Worm (Caenorhabditis elegans) whole organism, midembryonic: Measurements from ENCODE around the gene vps-33.2.

Experiments
- T22C8.4 ChIP-seq: fragments of 200-800 bp; sonication (Bioruptor generic); IDR thresholded peaks from 2 replicates; pipeline ENCODE4 v1.3.6; 2022; ENCODE audit warnings: missing genetic modification characterization, missing compliant biosample characterization
- cog-1 ChIP-seq: sonication (generic microtip); optimal IDR thresholded peaks from 2 replicates; lab custom pipeline; 2016; ENCODE audit warnings: missing genetic modification characterization, missing compliant biosample characterization
- flt-1 ChIP-seq: fragments of 200-800 bp; sonication (Bioruptor generic); IDR thresholded peaks from 2 replicates; pipeline ENCODE4 v1.3.6; 2022; ENCODE audit warnings: missing genetic modification characterization, missing compliant biosample characterization
- klf-2 ChIP-seq: fragments of 200-800 bp; sonication (Bioruptor generic); conservative IDR thresholded peaks from 2 replicates; pipeline ENCODE4 v1.3.6; 2022; ENCODE audit warnings: missing genetic modification reagents, missing genetic modification characterization, missing compliant biosample characterization
- med-1 ChIP-seq: sonication (generic microtip); optimal IDR thresholded peaks from 2 replicates; lab custom pipeline; 2017; ENCODE audit warnings: missing genetic modification characterization, mild to moderate bottlenecking, missing compliant biosample characterization, antibody characterized with exemption, missing genetic modification reagents; ENCODE audit not compliant: insufficient read depth
- ref-1 ChIP-seq: fragments of 200-800 bp; sonication (Bioruptor generic); conservative IDR thresholded peaks from 2 replicates; pipeline ENCODE4 v1.3.6; 2022; ENCODE audit warnings: missing genetic modification reagents, missing genetic modification characterization, missing compliant biosample characterization
- tab-1 ChIP-seq: fragments of 200-800 bp; sonication (Bioruptor generic); IDR thresholded peaks from 2 replicates; pipeline ENCODE4 v1.3.6; 2022; ENCODE audit warnings: missing genetic modification characterization, missing compliant biosample characterization
- ztf-23 ChIP-seq: fragments of 200-800 bp; sonication (Bioruptor generic); IDR thresholded peaks from 2 replicates; pipeline ENCODE4 v1.3.6; 2022; ENCODE audit warnings: missing genetic modification reagents, missing genetic modification characterization, missing compliant biosample characterization
- ztf-29 ChIP-seq: fragments of 200-800 bp; sonication (Bioruptor generic); IDR thresholded peaks from 2 replicates; pipeline ENCODE4 v1.3.6; 2022; ENCODE audit warnings: missing genetic modification reagents, missing genetic modification characterization, missing compliant biosample characterization

vps-33.2 gene

ce11 chrII:6631995-6632394 lies 31.0 kb downstream of the vps-33.2 start:
- TF ChIP-seq ztf-23 (GFP tag; lab: Robert Waterston, UW) = no peak
- no peak for TF ChIP-seq med-1 (GFP tag; lab: Kevin White, UChicago)
- no peak for TF ChIP-seq klf-2
- TF ChIP-seq T22C8.4 (GFP tag; lab: Robert Waterston, UW) = no peak
- TF ChIP-seq flt-1 (GFP tag; lab: Robert Waterston, UW) = no peak
- TF ChIP-seq ref-1 (GFP tag; lab: Robert Waterston, UW) = no peak
- TF ChIP-seq ztf-29 (GFP tag; lab: Robert Waterston, UW) = no peak
- no peak for TF ChIP-seq cog-1 (tag; lab: Kevin White, UChicago)
- no peak for TF ChIP-seq tab-1

ce11 chrII:6636136-6636535 lies 35.1 kb downstream of the vps-33.2 start, which contains the start of gene T19D12.5:
Gene T19D12.5, minus strand, starts transcription at chrII:6636236.
- TF ChIP-seq T22C8.4 (GFP tag; lab: Robert Waterston, UW) (no peak), tab-1 (no peak), ref-1 (GFP tag; lab: Robert Waterston, UW) (no peak), ztf-29 (GFP tag; lab: Robert Waterston, UW) (no peak), flt-1 (GFP tag; lab: Robert Waterston, UW) (no peak), ztf-23 (GFP tag; lab: Robert Waterston, UW) (no peak), cog-1 (tag; lab: Kevin White, UChicago) (no peak), klf-2 (no peak), med-1 (GFP tag; lab: Kevin White, UChicago) (no peak)

ce11 chrII:6637854-6638253 lies 36.8 kb downstream of the vps-33.2 start:
- TF ChIP-seq med-1 (GFP tag; lab: Kevin White, UChicago) (no peak), T22C8.4 (GFP tag; lab: Robert Waterston, UW) (no peak), ztf-23 (GFP tag; lab: Robert Waterston, UW) (no peak), cog-1 (tag; lab: Kevin White, UChicago) (no peak), ztf-29 (GFP tag; lab: Robert Waterston, UW) (no peak), ref-1 (GFP tag; lab: Robert Waterston, UW) (no peak), flt-1 (GFP tag; lab: Robert Waterston, UW) (no peak), tab-1 (no peak)

ce11 chrII:6642180-6642579 lies 41.2 kb downstream of the vps-33.2 start:
- no peak for TF ChIP-seq med-1 (GFP tag; lab: Kevin White, UChicago)
- TF ChIP-seq ztf-23 (GFP tag; lab: Robert Waterston, UW) = no peak
- no peak for TF ChIP-seq flt-1 (GFP tag; lab: Robert Waterston, UW)

DNA sequence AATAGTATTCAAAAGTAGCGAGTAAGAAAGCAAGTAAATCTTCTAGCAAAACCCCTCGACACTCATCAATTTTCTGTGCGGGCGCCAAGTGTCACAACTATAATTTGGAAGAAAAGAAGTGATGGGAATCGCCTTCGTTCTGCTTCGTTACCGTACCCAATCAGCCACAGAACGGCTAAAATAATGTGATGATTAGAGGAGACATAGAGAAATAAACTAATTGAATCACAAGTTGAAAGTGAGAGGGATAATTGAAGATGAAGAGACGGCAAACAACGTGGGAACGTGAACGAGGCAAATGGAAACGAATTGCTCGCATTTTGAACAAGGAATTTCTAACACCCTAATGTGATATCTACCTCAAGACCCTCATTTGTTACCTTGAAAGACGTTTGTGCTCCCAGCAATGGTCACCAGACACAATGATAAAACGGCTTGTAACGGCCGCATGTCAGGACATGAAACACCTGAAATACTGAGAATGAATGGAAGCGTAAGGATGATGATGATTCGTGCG lies 41.7 kb downstream of the vps-33.2 start, which contains the start of gene T19D12.6:
Gene T19D12.6 (minus strand): TSS at position 467 of the 517 bp plus-strand sequence.
- TF ChIP-seq med-1 (GFP tag; lab: Kevin White, UChicago) (no peak), T22C8.4 (GFP tag; lab: Robert Waterston, UW) (no peak), ztf-23 (GFP tag; lab: Robert Waterston, UW) (no peak), klf-2 (no peak), ztf-29 (GFP tag; lab: Robert Waterston, UW) (no peak), tab-1 (no peak), cog-1 (tag; lab: Kevin White, UChicago) (no peak), flt-1 (GFP tag; lab: Robert Waterston, UW) (no peak), ref-1 (GFP tag; lab: Robert Waterston, UW) (no peak)

- TF ChIP-seq ztf-23 (GFP tag; lab: Robert Waterston, UW) = no peak
- no peak for TF ChIP-seq T22C8.4 (GFP tag; lab: Robert Waterston, UW)
- TF ChIP-seq cog-1 (tag; lab: Kevin White, UChicago) = no peak
- TF ChIP-seq tab-1 = no peak
- TF ChIP-seq flt-1 (GFP tag; lab: Robert Waterston, UW) = no peak
- no peak for TF ChIP-seq ref-1 (GFP tag; lab: Robert Waterston, UW)
- TF ChIP-seq ztf-29 (GFP tag; lab: Robert Waterston, UW) = no peak
- no peak for TF ChIP-seq klf-2
- TF ChIP-seq med-1 (GFP tag; lab: Kevin White, UChicago) = no peak
Observed at ce11 chrII:6646903-6647302, 45.9 kb downstream of the vps-33.2 start.

ce11 chrII:6649026-6649425 lies 48.0 kb downstream of the vps-33.2 start, which contains the start of gene oig-8:
Gene oig-8, minus strand, starts transcription at chrII:6649126.
- TF ChIP-seq tab-1 (no peak), med-1 (GFP tag; lab: Kevin White, UChicago) (no peak), klf-2 (no peak), ztf-23 (GFP tag; lab: Robert Waterston, UW) (no peak), ztf-29 (GFP tag; lab: Robert Waterston, UW) (no peak), ref-1 (GFP tag; lab: Robert Waterston, UW) (no peak), T22C8.4 (GFP tag; lab: Robert Waterston, UW) (no peak), flt-1 (GFP tag; lab: Robert Waterston, UW) (no peak), cog-1 (tag; lab: Kevin White, UChicago) (no peak)

DNA sequence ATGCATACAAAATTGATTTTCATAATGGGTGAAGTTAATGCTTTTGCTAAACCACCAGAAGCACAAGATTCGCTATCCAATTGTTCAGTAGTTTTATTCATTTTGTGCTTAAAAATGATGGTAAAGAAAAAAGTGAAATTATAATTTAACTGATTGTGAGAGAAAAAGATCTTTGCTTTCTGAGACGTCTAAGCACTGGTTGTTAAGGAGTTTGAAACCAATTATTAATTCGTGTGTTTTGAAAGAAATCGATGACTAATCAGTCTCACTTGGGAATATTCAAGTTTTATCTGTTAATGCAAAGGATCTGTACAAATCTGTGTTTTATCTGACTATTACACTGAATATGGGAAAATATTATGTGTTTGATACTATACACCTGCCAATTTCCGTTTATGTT lies 50.7 kb downstream of the vps-33.2 start, which contains the start of gene sra-26:
Gene sra-26 (minus strand): TSS at position 101 of the 400 bp plus-strand sequence.
- TF ChIP-seq ztf-23 (GFP tag; lab: Robert Waterston, UW) (no peak), cog-1 (tag; lab: Kevin White, UChicago) (no peak), ref-1 (GFP tag; lab: Robert Waterston, UW) (no peak), tab-1 (no peak), med-1 (GFP tag; lab: Kevin White, UChicago) (no peak)
